Fruit fly (Drosophila melanogaster): ENCODE data around the gene Cyp28d1.

The Cyp28d1 gene

DNA sequence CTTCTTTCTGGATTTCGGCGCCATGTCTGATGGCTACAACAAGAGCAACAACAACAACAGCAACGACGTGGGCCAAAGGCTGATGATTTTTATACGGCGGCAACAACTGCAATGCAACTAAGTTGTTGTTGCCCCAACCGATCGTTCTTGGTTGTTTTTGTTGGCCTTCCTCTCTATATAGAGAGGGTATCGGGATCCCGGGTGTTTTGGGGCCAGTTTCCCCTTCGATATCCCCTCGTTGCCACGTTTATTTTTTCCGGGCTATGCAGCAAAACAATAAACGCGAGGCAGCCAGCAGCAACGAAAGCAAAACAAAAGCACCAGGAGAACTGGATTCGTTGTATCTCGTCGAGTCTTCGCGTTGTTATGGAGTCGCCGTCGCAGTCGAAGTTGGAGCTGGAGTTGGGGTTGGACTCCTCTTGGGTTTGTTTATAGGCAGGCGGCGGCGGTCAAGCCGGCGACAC is 26.1 kb downstream of the Cyp28d1 start (continued):
- TF ChIP-seq CG13775 (GFP tag; optimal IDR thresholded peaks at IDR 0.05) = no peak
- no peak for TF ChIP-seq fd3F (GFP tag; optimal IDR thresholded peaks at IDR 0.05)
- TF ChIP-seq twi (tag; optimal IDR thresholded peaks at IDR 0.05) = no peak
- no peak for TF ChIP-seq ham (GFP tag; IDR thresholded peaks at IDR 0.05)
- TF ChIP-seq mirr (GFP tag; optimal IDR thresholded peaks at IDR 0.05) = no peak
- TF ChIP-seq en (GFP tag; optimal IDR thresholded peaks at IDR 0.05) = no peak
- no peak for TF ChIP-seq hth (optimal IDR thresholded peaks at IDR 0.05)
- TF ChIP-seq CG13296 (GFP tag; optimal IDR thresholded peaks at IDR 0.05) = no peak
- TF ChIP-seq D19A (tag; optimal IDR thresholded peaks at IDR 0.05) = peak; percentile 19
- no peak for TF ChIP-seq esg (GFP tag; conservative IDR thresholded peaks at IDR 0.05)
- no peak for TF ChIP-seq CG7357 (GFP tag; IDR thresholded peaks at IDR 0.05)

DNA sequence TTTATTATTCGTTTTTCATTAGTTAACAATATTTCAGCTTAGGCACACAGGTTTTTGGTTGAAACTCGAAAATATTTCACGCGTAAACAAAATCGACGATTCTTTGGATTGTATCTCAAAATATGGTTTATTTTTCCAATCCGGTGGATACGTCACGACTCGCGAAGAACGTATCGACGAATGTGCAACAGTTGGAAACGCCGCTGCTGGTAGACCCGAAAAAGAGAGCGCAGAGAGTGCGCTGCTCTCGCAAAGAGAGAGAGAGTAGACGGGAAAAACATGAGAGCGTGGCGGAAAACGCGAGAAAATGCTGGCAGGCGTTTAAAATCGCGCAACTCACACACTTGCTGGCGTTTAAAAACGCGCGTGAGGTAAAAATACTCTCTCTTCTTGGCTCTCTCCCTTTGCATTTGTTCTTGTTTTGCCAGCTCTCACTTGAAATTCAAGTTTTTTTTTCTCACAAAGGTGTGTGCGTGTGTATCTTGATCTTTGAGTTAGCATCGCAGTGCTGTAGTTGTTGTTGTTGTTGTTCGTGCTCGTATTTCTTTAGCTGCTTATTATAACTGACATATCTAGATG is 27.0 kb downstream of the Cyp28d1 start:
- TF ChIP-seq phol (tag; optimal IDR thresholded peaks at IDR 0.05) (no peak), en (GFP tag; optimal IDR thresholded peaks at IDR 0.05) (no peak), trh (GFP tag; optimal IDR thresholded peaks at IDR 0.05) (no peak), emc (GFP tag; optimal IDR thresholded peaks at IDR 0.05) (no peak), cad (GFP tag; optimal IDR thresholded peaks at IDR 0.05) (peak; percentile 11), Sox100B (GFP tag; optimal IDR thresholded peaks at IDR 0.05) (no peak), dysf (GFP tag; IDR thresholded peaks at IDR 0.05) (no peak), Side (GFP tag; optimal IDR thresholded peaks at IDR 0.05) (no peak), eyg (GFP tag; optimal IDR thresholded peaks at IDR 0.05) (no peak), B-H1 (GFP tag; IDR thresholded peaks at IDR 0.05) (no peak; the same call in 2 of the 3 replicates), twi (tag; optimal IDR thresholded peaks at IDR 0.05) (no peak), bsh (GFP tag; optimal IDR thresholded peaks at IDR 0.05) (peak in 1 of 2 experiments; percentile 66), HLHmδ (GFP tag; optimal IDR thresholded peaks at IDR 0.05) (peak; percentile 90), CG12155 (GFP tag; optimal IDR thresholded peaks at IDR 0.05) (no peak), Lim3 (GFP tag; IDR thresholded peaks at IDR 0.05) (no peak), HmgD (GFP tag; optimal IDR thresholded peaks at IDR 0.05) (no peak), dpn (GFP tag; optimal IDR thresholded peaks at IDR 0.05) (no peak), Myb (GFP tag; optimal IDR thresholded peaks at IDR 0.05) (no peak), Doc3 (GFP tag; IDR thresholded peaks at IDR 0.05; ENCODE audit: partially characterized antibody) (0 out of 3 replicates have a peak, but pooled peaks have one; percentile 57), gro (GFP tag; optimal IDR thresholded peaks at IDR 0.05) (peak; percentile 25), org-1 (GFP tag; optimal IDR thresholded peaks at IDR 0.05) (no peak), NfI (GFP tag; optimal IDR thresholded peaks at IDR 0.05) (no peak), Mes4 (GFP tag; optimal IDR thresholded peaks at IDR 0.05) (no peak), h (optimal IDR thresholded peaks at IDR 0.05) (no peak), CG1529 (GFP tag; optimal IDR thresholded peaks at IDR 0.05) (no peak), Awh (GFP tag; IDR thresholded peaks at IDR 0.05) (0 out of 2 replicates have a peak, but pooled peaks have one; percentile 23), CG8388 (GFP tag; optimal IDR thresholded peaks at IDR 0.05) (peak; percentile 6), sr (GFP tag; IDR thresholded peaks at IDR 0.05) (no peak), tgo (GFP tag; IDR thresholded peaks at IDR 0.05) (no peak), sqz (GFP tag; optimal IDR thresholded peaks at IDR 0.05) (peak; percentile 99), CG34376 (GFP tag; optimal IDR thresholded peaks at IDR 0.05) (peak; percentile 10), sima (GFP tag; optimal IDR thresholded peaks at IDR 0.05) (no peak), CG16863 (GFP tag; optimal IDR thresholded peaks at IDR 0.05) (no peak), cas (GFP tag; IDR thresholded peaks at IDR 0.05) (no peak), CG10565 (GFP tag; optimal IDR thresholded peaks at IDR 0.05) (no peak), lov (optimal IDR thresholded peaks at IDR 0.05) (no peak), lov (GFP tag; IDR thresholded peaks at IDR 0.05) (no peak), crol (GFP tag; IDR thresholded peaks at IDR 0.05) (no peak), pfk (GFP tag; optimal IDR thresholded peaks at IDR 0.05) (no peak), Gug (GFP tag; IDR thresholded peaks at IDR 0.05) (no peak), CG43689 (GFP tag; IDR thresholded peaks at IDR 0.05) (no peak), Hr51 (GFP tag; optimal IDR thresholded peaks at IDR 0.05) (no peak)

All from whole organism, embryonic.